Worm (Caenorhabditis elegans) whole organism, L4/young adult: ENCODE data around the gene cutl-16.

Experiments used
- W03F9.2 ChIP-seq: fragments of 150-350 bp; optimal IDR thresholded peaks from 2 replicates; lab custom pipeline; 2014; ENCODE audit warnings: missing biosample characterization, missing genetic modification characterization
- dao-5 ChIP-seq: sonication (generic microtip); optimal IDR thresholded peaks from 2 replicates; lab custom pipeline; 2016; ENCODE audit warnings: missing genotype, missing genetic modification characterization, moderate library complexity, missing compliant biosample characterization
- him-1 ChIP-seq: sonication (generic microtip); optimal IDR thresholded peaks from 2 replicates; lab custom pipeline; 2016; ENCODE audit warnings: missing genotype, missing genetic modification reagents, missing genetic modification characterization, missing compliant biosample characterization

- TF ChIP-seq W03F9.2 (no peak), dao-5 (tag; lab: Kevin White, UChicago) (no peak), him-1 (tag; lab: Kevin White, UChicago) (peak; percentile 63)
Measured at ce11 chrII:6491817-6492452, 50.7 kb downstream of the cutl-16 start, which contains the start of the genes T28D9.11 and T28D9.1.
